Fruit fly (Drosophila melanogaster) whole organism: ENCODE results near the gene Dbx.
A peak's percentile ranks its signal among the peaks of the same experiment; 100 is the strongest.

ENCODE experiments used
- CG8478 ChIP-seq: fragments of >200 bp; optimal IDR thresholded peaks from 2 replicates; lab custom pipeline; 2018; ENCODE audit warnings: inconsistent platforms
- Dll ChIP-seq: fragments of >200 bp; optimal IDR thresholded peaks from 2 replicates; lab custom pipeline; 2017
- EcR ChIP-seq, 2 experiments: fragments of >200 bp; optimal IDR thresholded peaks; 2 replicates each; lab custom pipeline; 2017; ENCODE audit warnings: missing biosample characterization in 2 of 2, missing genetic modification characterization in 2 of 2, missing genetic modification reagents in 2 of 2
- pan ChIP-seq: fragments of >200 bp; optimal IDR thresholded peaks from 2 replicates; lab custom pipeline; 2017
- psq ChIP-seq: fragments of >200 bp; optimal IDR thresholded peaks from 2 replicates; lab custom pipeline; 2017
- usp ChIP-seq: fragments of >200 bp; optimal IDR thresholded peaks from 2 replicates; lab custom pipeline; 2017; ENCODE audit warnings: missing biosample characterization, missing genetic modification characterization, mixed read lengths

Gene Dbx

DNA sequence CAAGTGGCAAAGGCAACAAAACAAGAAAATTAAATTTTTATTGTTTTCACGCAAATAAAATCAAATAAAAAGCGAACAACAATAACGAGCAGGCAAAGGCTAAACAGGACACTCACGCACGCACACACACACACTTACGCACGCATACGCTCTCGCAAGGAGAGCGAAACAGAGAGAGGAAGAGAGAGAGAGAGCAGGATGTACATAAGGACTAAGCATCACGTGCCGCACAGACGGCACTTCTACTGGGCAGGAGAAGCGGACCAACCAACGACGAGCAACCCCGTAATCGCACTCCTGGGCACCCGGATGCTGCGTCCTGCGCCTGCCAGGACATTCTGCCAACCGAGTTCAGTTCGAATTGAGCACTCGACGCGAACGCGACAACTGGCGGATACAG, at the start of gene Dbx:
TSS of gene Dbx (plus strand) at position 365 of the 400 bp plus-strand sequence.
- no peak for TF ChIP-seq pan
- no peak for TF ChIP-seq usp (GFP tag; lab: Kevin White, UChicago)
- TF ChIP-seq psq (lab: Kevin White, UChicago): no peak
- TF ChIP-seq EcR (GFP tag; optimal IDR thresholded peaks at IDR 0.05; lab: Kevin White, UChicago): no peak
- TF ChIP-seq Dll (lab: Kevin White, UChicago): no peak
- no peak for TF ChIP-seq CG8478 (lab: Kevin White, UChicago)

DNA sequence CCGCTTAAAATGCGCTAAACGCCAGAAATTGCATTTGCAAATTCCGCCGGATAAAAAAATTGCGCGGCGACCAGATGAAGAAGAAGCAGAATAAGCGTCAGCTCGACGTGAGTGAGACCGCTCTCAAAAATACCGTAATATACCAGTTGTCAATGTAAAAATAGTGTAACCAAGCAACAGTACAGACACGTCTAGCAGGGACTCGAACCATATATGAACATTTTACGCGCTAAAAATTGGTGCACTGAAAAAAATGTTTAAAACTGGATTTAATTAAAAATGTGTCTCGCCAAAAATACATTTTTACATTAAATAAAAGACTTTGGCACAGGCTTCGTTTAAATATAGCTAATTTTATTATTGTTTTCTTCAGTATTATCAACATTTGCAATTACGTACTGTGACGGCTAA, 44.9 kb upstream of the Dbx start, which contains the start of gene dre4:
TSS of gene dre4 (minus strand) at position 98 of the 411 bp plus-strand sequence.
- no peak for TF ChIP-seq CG8478 (lab: Kevin White, UChicago)

DNA sequence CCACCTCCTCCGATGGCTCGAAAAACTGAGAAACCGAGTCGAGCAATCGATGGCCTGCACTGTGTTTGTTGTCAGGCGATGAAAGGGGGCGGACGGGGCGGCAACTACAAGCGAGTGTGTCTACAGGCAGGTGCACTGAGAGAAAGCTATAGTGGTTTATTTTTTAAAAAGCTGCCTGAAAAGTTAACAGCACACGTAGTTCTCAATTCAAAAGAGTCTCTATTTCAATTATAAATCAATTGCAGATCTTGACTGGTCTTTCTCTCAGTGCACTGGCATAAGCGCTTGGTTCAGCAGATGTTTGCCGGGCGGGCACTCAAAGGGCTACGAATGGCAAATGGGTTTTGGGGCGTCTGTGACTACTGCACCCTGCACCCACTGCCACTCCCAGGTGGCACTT, 40.4 kb upstream of the Dbx start:
- TF ChIP-seq EcR (GFP tag; optimal IDR thresholded peaks at IDR 0.05; lab: Kevin White, UChicago) (no peak), CG8478 (lab: Kevin White, UChicago) (no peak), pan (no peak), Dll (lab: Kevin White, UChicago) (no peak), psq (lab: Kevin White, UChicago) (no peak), usp (GFP tag; lab: Kevin White, UChicago) (no peak)

DNA sequence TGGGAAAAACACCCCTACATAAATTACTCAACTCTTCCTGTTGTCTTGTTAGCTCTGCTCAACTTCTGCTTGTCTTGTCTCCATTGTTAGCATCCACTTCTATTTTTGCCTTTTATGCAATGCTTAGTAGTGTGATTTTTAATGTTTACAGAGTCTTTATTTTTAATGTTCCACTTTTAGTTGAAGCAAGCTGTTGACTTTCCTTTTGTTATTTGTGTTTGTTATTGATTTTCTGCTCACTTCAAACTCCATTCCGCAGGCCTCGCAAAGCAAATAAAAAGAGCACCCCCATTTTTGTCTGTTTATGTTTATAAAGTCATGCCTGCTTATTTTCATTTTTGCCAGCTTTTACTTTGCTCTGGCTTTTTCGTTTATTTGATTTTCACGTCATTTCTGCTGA, 39.2 kb upstream of the Dbx start:
- no peak for TF ChIP-seq pan
- no peak for TF ChIP-seq psq (lab: Kevin White, UChicago)
- no peak for TF ChIP-seq usp (GFP tag; lab: Kevin White, UChicago)
- no peak for TF ChIP-seq EcR (GFP tag; optimal IDR thresholded peaks at IDR 0.05; lab: Kevin White, UChicago)
- TF ChIP-seq CG8478 (lab: Kevin White, UChicago): no peak
- TF ChIP-seq Dll (lab: Kevin White, UChicago): no peak

DNA sequence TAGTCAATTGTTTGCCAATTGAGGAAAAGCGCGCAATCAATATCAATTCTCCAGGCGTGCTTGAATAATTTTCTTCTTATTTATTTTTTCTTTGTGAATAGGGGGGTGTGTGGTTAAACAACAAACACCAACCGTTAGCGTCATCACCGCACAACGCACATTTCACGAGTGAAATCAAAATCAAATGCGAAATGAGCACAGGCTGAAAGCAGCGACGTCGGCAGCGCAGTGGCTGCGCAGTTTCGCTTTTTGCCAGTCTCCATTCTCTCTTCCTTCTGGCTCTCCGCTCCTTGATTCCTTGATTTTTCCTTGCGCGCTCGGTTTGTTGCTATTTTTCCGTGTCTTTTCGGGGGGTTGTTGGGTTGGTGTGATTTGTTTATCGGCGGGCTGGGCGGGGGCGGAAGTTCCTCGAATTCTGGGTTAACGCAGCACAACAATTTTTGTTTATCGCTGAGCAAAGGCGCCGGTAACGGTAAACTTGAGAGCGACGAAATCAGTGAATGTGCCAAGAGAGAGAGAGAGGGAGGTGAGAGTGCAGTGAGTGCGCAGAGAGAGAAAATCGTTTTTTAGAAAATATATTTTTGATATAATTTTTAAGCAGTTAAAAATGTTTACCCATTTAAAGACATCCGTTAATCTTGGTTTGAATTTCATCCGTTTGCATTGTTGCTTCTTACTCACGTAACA, 38.1 kb upstream of the Dbx start, which contains the start of gene CG13937:
TSS of gene CG13937 (minus strand) at position 174 of the 687 bp plus-strand sequence.
- no peak for TF ChIP-seq pan
- no peak for TF ChIP-seq CG8478 (lab: Kevin White, UChicago)
- no peak for TF ChIP-seq EcR (GFP tag; optimal IDR thresholded peaks at IDR 0.05; lab: Kevin White, UChicago)
- TF ChIP-seq usp (GFP tag; lab: Kevin White, UChicago): no peak
- no peak for TF ChIP-seq Dll (lab: Kevin White, UChicago)
- TF ChIP-seq psq (lab: Kevin White, UChicago): no peak

DNA sequence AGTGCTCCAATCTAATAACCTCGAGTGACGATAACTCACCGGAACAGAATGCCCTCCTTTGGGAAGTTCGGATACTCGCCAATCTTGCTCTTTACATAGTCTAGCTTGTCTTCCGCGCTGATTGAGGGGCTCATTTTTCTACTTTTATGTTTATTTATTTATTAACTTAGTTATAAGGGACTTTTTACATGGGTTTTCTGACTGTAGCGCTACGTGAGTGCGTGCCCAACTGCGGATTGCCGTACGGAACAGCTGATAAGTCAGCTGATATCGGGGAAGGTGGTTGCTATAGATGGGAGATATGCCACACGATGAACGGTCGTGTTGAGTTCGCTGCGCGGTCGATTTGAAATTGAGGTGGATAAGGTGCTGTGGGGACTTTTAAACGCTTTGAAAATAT, 36.5 kb upstream of the Dbx start, which contains the start of gene Aprt:
TSS of gene Aprt (minus strand) at position 368 of the 400 bp plus-strand sequence.
- TF ChIP-seq Dll (lab: Kevin White, UChicago) (no peak), EcR (GFP tag; optimal IDR thresholded peaks at IDR 0.05; lab: Kevin White, UChicago) (no peak), pan (no peak), usp (GFP tag; lab: Kevin White, UChicago) (no peak), psq (lab: Kevin White, UChicago) (no peak), CG8478 (lab: Kevin White, UChicago) (no peak)

DNA sequence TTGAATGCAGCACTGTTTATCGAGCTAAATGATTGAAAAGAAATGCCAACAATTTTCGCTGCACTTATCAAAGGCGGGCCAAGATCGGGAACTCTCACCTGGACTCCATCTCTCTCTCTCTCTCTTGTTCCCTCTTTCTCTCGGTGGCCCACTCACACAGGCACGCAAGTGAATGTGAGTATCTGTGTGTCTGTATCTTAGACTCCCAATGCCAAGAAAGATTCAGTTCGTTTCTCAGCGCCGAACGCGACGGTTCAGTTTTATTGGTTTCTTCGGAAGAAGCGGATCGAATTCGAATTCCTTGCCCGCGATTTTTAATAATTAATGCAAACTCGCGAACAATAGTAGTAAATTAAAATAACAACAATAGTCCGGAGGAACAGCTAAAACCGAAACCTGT, 35.7 kb upstream of the Dbx start, which contains the start of gene Tmhs:
TSS of gene Tmhs (plus strand) at position 222 of the 400 bp plus-strand sequence.
- TF ChIP-seq EcR (GFP tag; optimal IDR thresholded peaks at IDR 0.05; lab: Kevin White, UChicago): no peak
- no peak for TF ChIP-seq Dll (lab: Kevin White, UChicago)
- no peak for TF ChIP-seq CG8478 (lab: Kevin White, UChicago)
- TF ChIP-seq psq (lab: Kevin White, UChicago): no peak
- no peak for TF ChIP-seq usp (GFP tag; lab: Kevin White, UChicago)

DNA sequence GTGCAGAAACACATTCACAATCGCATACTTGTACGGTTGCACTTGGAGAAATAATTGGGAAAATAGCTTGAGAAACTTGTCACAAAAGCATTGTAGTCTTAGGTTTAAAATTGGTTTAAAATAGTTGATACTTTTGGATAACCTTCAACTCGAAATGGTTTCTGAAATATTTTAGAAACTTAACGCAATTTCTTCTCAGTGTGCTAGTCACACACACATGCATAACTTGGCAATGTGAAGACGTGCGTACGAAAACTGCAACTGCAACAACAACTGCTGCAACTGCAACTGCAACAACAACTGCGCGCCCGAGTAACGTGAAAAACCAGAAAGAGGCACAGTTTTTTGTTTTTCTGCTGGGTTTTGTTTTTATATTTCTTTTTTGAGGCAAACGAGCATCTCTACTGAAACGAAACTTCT, 35.0 kb upstream of the Dbx start:
- TF ChIP-seq Dll (lab: Kevin White, UChicago) (no peak), pan (no peak), EcR (GFP tag; optimal IDR thresholded peaks at IDR 0.05; lab: Kevin White, UChicago) (no peak), usp (GFP tag; lab: Kevin White, UChicago) (no peak), psq (lab: Kevin White, UChicago) (no peak), CG8478 (lab: Kevin White, UChicago) (no peak)

DNA sequence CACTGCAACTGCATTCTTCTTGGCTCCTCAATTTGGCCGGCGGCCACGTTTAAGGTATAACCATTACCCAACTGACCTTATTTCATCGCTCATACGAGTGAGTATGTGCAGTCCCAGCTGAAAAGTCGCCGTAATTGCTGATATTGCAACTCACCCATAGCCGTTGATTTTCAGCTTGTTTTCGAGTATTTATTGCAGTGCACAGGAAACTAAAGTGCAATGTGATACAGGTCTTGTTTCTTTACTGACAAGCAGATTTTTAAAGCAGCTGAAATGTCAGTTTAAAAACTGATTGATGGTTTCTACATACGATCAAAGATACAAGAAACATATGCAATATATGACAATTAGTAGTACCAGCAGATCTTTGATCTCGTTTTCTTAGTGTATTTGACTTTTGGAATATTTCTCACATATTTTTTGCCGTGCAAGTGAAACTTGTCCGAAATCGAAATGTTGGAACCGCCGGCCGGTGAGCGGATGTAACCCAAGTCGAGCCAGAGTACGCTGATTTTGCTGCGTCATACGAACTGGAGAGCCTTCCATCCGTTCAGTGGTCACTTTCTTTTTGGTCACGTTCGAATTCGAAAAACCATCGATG, 33.1 kb upstream of the Dbx start:
- no peak for TF ChIP-seq CG8478 (lab: Kevin White, UChicago)
- no peak for TF ChIP-seq usp (GFP tag; lab: Kevin White, UChicago)
- no peak for TF ChIP-seq EcR (GFP tag; optimal IDR thresholded peaks at IDR 0.05; lab: Kevin White, UChicago)
- TF ChIP-seq pan: no peak
- no peak for TF ChIP-seq Dll (lab: Kevin White, UChicago)
- TF ChIP-seq psq (lab: Kevin White, UChicago): no peak

DNA sequence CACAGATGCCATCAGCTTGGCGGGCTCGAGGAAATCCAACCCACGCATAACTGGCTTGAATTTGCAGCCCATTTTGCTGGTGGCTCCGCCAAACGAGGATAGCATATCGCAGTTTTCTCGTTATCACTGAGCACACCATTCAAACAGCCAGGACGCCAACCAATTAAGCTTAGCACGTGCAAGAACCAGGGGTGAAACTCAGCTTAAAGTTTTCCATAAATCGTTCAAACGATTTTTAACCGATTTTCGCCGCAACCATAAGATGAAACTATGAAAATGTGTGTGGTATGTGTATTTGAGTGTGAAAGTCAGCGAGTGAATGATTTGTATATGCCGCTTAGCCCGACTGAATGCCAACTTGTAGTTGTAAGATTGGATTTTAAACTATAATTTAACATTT, 30.2 kb upstream of the Dbx start:
- TF ChIP-seq psq (lab: Kevin White, UChicago) (no peak), pan (no peak), Dll (lab: Kevin White, UChicago) (no peak), EcR (GFP tag; optimal IDR thresholded peaks at IDR 0.05; lab: Kevin White, UChicago) (no peak), usp (GFP tag; lab: Kevin White, UChicago) (no peak), CG8478 (lab: Kevin White, UChicago) (peak; percentile 36)

DNA sequence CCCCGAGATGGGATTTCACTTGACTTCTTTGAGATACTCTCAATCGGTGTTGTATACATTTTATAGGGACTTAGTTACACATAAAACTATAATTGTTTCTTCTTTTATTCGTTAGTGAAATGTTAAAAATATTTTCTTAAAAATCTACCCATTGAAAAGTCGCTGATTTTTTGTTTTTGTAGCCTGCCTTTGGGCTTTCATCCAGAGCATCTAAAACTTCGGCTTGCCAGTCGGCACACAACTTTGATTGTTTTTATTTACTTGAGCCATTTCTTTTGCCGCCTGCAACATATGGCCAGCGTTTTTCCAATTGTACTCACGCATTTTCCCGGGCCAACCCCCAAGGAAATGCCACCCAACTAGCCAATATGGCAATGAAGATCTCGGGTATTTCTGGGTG, 29.2 kb upstream of the Dbx start:
- no peak for TF ChIP-seq CG8478 (lab: Kevin White, UChicago)
- TF ChIP-seq psq (lab: Kevin White, UChicago): no peak
- no peak for TF ChIP-seq Dll (lab: Kevin White, UChicago)
- TF ChIP-seq pan: no peak
- no peak for TF ChIP-seq usp (GFP tag; lab: Kevin White, UChicago)
